Fruit fly (Drosophila melanogaster): Measurements from ENCODE around the gene Hs2st.

dm6 chr2L:19480406-19481334, 36.1 kb upstream of the Hs2st start:
- TF ChIP-seq CTCF (optimal IDR thresholded peaks at IDR 0.05): no peak
- TF ChIP-seq CG8478 (optimal IDR thresholded peaks at IDR 0.05): no peak
